Worm (Caenorhabditis elegans) whole organism, L4 larva: ENCODE results near the gene Y17G9B.5.

Experiments used
- D1046.2 ChIP-seq: fragments of 200-800 bp; sonication (Bioruptor generic); IDR thresholded peaks from 2 replicates; pipeline ENCODE4 v1.3.6; 2022; ENCODE audit warnings: missing genetic modification characterization, missing compliant biosample characterization
- F10B5.3 ChIP-seq: sonication (generic microtip); optimal IDR thresholded peaks from 2 replicates; lab custom pipeline; 2016; ENCODE audit warnings: mild to moderate bottlenecking, missing genetic modification characterization, missing compliant biosample characterization
- F37D6.2 ChIP-seq: sonication (generic microtip); optimal IDR thresholded peaks from 2 replicates; lab custom pipeline; 2016; ENCODE audit warnings: mild to moderate bottlenecking, missing genetic modification characterization, missing compliant biosample characterization
- Y105C5A.15 ChIP-seq: fragments of 200-800 bp; sonication (Bioruptor generic); IDR thresholded peaks from 2 replicates; pipeline ENCODE4 v1.3.6; 2022; ENCODE audit warnings: missing genetic modification characterization, missing compliant biosample characterization
- Y75B8A.6 ChIP-seq: fragments of 200-800 bp; sonication (Bioruptor generic); IDR thresholded peaks from 2 replicates; pipeline ENCODE4 v1.3.6; 2022; ENCODE audit warnings: missing genetic modification reagents, missing genetic modification characterization, missing compliant biosample characterization
- aly-2 ChIP-seq: sonication (generic microtip); optimal IDR thresholded peaks from 2 replicates; lab custom pipeline; 2018; ENCODE audit warnings: missing biosample characterization, missing genetic modification characterization
- ctbp-1 ChIP-seq: fragments of 200-800 bp; sonication (Bioruptor generic); IDR thresholded peaks from 2 replicates; pipeline ENCODE4 v1.3.6; 2022; ENCODE audit warnings: missing genetic modification reagents, missing genetic modification characterization, missing compliant biosample characterization
- daf-16 ChIP-seq, 3 experiments: sonication (generic microtip); optimal IDR thresholded peaks; 2 replicates each; lab custom pipeline; 2016 to 2017; ENCODE audit warnings: missing genetic modification characterization in 3 of 3, missing genetic modification reagents in 3 of 3, mild to moderate bottlenecking in 2 of 3, missing compliant biosample characterization in 2 of 3, missing biosample characterization in 1 of 3, moderate library complexity in 1 of 3
- dmd-6 ChIP-seq: fragments of 200-800 bp; sonication (Bioruptor generic); IDR thresholded peaks from 2 replicates; pipeline ENCODE4 v1.3.6; 2022; ENCODE audit warnings: missing genetic modification reagents, missing genetic modification characterization, missing compliant biosample characterization
- dmd-8 ChIP-seq: fragments of 200-800 bp; sonication (Bioruptor generic); IDR thresholded peaks from 2 replicates; pipeline ENCODE4 v1.3.6; 2022; ENCODE audit warnings: missing genetic modification characterization, missing compliant biosample characterization
- dmd-9 ChIP-seq: fragments of 200-800 bp; sonication (Bioruptor generic); IDR thresholded peaks from 2 replicates; pipeline ENCODE4 v1.3.6; 2022; ENCODE audit warnings: missing genetic modification reagents, missing genetic modification characterization, missing compliant biosample characterization
- duxl-1 ChIP-seq: sonication (generic microtip); optimal IDR thresholded peaks from 2 replicates; lab custom pipeline; 2016; ENCODE audit warnings: mild to moderate bottlenecking, missing genetic modification characterization, moderate library complexity, missing compliant biosample characterization; ENCODE audit not compliant: poor library complexity
- gei-8 ChIP-seq: fragments of 200-800 bp; sonication (Bioruptor generic); optimal IDR thresholded peaks from 2 replicates; lab custom pipeline; 2018; ENCODE audit warnings: mild to moderate bottlenecking, missing genetic modification characterization, missing compliant biosample characterization
- hif-1 ChIP-seq, 2 experiments: sonication (generic microtip); optimal IDR thresholded peaks; 2 replicates each; lab custom pipeline; 2016 to 2017; ENCODE audit warnings: missing compliant biosample characterization in 2 of 2, missing genetic modification characterization in 2 of 2, missing genetic modification reagents in 2 of 2, missing genotype in 2 of 2, mild to moderate bottlenecking in 1 of 2
- hlh-11 ChIP-seq: fragments of 200-800 bp; sonication (Bioruptor generic); optimal IDR thresholded peaks from 2 replicates; lab custom pipeline; 2018; ENCODE audit warnings: mild to moderate bottlenecking, missing genetic modification characterization, missing compliant biosample characterization
- hlh-30 ChIP-seq: sonication (generic microtip); optimal IDR thresholded peaks from 2 replicates; lab custom pipeline; 2017; ENCODE audit warnings: antibody characterized with exemption, mild to moderate bottlenecking, missing genetic modification characterization, missing compliant biosample characterization; ENCODE audit not compliant: insufficient read depth
- hmg-1.1 ChIP-seq: fragments of 200-800 bp; sonication (Bioruptor generic); IDR thresholded peaks from 2 replicates; pipeline ENCODE4 v1.3.6; 2022; ENCODE audit warnings: missing genetic modification reagents, missing genetic modification characterization, missing compliant biosample characterization
- jun-1 ChIP-seq: fragments of 150-350 bp; optimal IDR thresholded peaks from 2 replicates; lab custom pipeline; 2014; ENCODE audit warnings: missing biosample characterization, missing genetic modification reagents, missing genetic modification characterization
- lin-13 ChIP-seq: fragments of 150-350 bp; optimal IDR thresholded peaks from 2 replicates; lab custom pipeline; 2014; ENCODE audit warnings: missing biosample characterization, missing genetic modification reagents, missing genetic modification characterization
- lin-15B ChIP-seq: fragments of 150-350 bp; sonication (generic microtip); optimal IDR thresholded peaks from 3 replicates; lab custom pipeline; 2014; ENCODE audit warnings: missing biosample characterization, missing genetic modification characterization
- lsy-2 ChIP-seq, 2 experiments: fragments of 150-350 bp in 1 of 2; sonication (generic microtip) in 1 of 2; optimal IDR thresholded peaks; 2 replicates each; lab custom pipeline; 2014 to 2017; ENCODE audit warnings: missing biosample characterization in 2 of 2, missing genetic modification characterization in 2 of 2
- mes-2 ChIP-seq: sonication (generic microtip); optimal IDR thresholded peaks from 2 replicates; lab custom pipeline; 2016; ENCODE audit warnings: missing genotype, mild to moderate bottlenecking, missing genetic modification characterization, missing compliant biosample characterization; ENCODE audit not compliant: poor library complexity, severe bottlenecking
- mxl-3 ChIP-seq: fragments of 200-800 bp; sonication (Bioruptor generic); optimal IDR thresholded peaks from 2 replicates; lab custom pipeline; 2018; ENCODE audit warnings: mild to moderate bottlenecking, missing genetic modification characterization, missing compliant biosample characterization
- nhr-10 ChIP-seq: fragments of 150-350 bp; optimal IDR thresholded peaks from 2 replicates; lab custom pipeline; 2014; ENCODE audit warnings: missing biosample characterization, missing genetic modification characterization
- nhr-11 ChIP-seq: fragments of 150-350 bp; optimal IDR thresholded peaks from 2 replicates; lab custom pipeline; 2014; ENCODE audit warnings: missing biosample characterization, missing genetic modification characterization
- nhr-111 ChIP-seq: fragments of 200-800 bp; sonication (Bioruptor generic); optimal IDR thresholded peaks from 2 replicates; lab custom pipeline; 2018; ENCODE audit warnings: mild to moderate bottlenecking, missing genetic modification characterization, missing compliant biosample characterization
- nhr-25 ChIP-seq: sonication (generic microtip); optimal IDR thresholded peaks from 2 replicates; lab custom pipeline; 2017; ENCODE audit warnings: missing genetic modification characterization, mild to moderate bottlenecking, missing compliant biosample characterization, antibody characterized with exemption, moderate library complexity, borderline replicate concordance; ENCODE audit not compliant: insufficient read depth
- nhr-42 ChIP-seq: fragments of 200-800 bp; sonication (Bioruptor generic); IDR thresholded peaks from 2 replicates; pipeline ENCODE4 v1.3.6; 2022; ENCODE audit warnings: missing genetic modification characterization, missing compliant biosample characterization
- nhr-48 ChIP-seq: sonication (generic microtip); optimal IDR thresholded peaks from 2 replicates; lab custom pipeline; 2016; ENCODE audit warnings: mild to moderate bottlenecking, missing genetic modification characterization, missing compliant biosample characterization
- pha-4 ChIP-seq, 2 experiments: fragments of 150-350 bp in 1 of 2; fragments of 200-800 bp in 1 of 2; sonication (Bioruptor generic) in 1 of 2; IDR thresholded peaks in 1 of 2; optimal IDR thresholded peaks in 1 of 2; 2 replicates each; pipeline versions ENCODE4 v1.3.6 to Lab custom; 2014 to 2022; ENCODE audit warnings: missing genetic modification characterization in 2 of 2, missing genetic modification reagents in 2 of 2, missing biosample characterization in 1 of 2, missing compliant biosample characterization in 1 of 2
- php-3 ChIP-seq: fragments of 200-800 bp; sonication (Bioruptor generic); IDR thresholded peaks from 2 replicates; pipeline ENCODE4 v1.3.6; 2022; ENCODE audit warnings: missing genetic modification reagents, missing genetic modification characterization, missing compliant biosample characterization
- rbr-2 ChIP-seq: sonication (generic microtip); optimal IDR thresholded peaks from 2 replicates; lab custom pipeline; 2016; ENCODE audit warnings: missing genotype, missing genetic modification characterization, missing compliant biosample characterization
- tag-97 ChIP-seq: fragments of 200-800 bp; sonication (Bioruptor generic); IDR thresholded peaks from 2 replicates; pipeline ENCODE4 v1.3.6; 2022; ENCODE audit warnings: missing genetic modification characterization, missing compliant biosample characterization
- tra-1 ChIP-seq: fragments of 200-800 bp; sonication (Bioruptor generic); IDR thresholded peaks from 2 replicates; pipeline ENCODE4 v1.3.6; 2022; ENCODE audit warnings: missing genetic modification reagents, missing genetic modification characterization, missing compliant biosample characterization
- vab-7 ChIP-seq: fragments of 200-800 bp; sonication (Bioruptor generic); IDR thresholded peaks from 2 replicates; pipeline ENCODE4 v1.3.6; 2022; ENCODE audit warnings: missing genetic modification reagents, missing genetic modification characterization, missing compliant biosample characterization
- ztf-11 ChIP-seq: fragments of 150-350 bp; optimal IDR thresholded peaks from 2 replicates; lab custom pipeline; 2014; ENCODE audit warnings: missing biosample characterization, missing genetic modification characterization
- ztf-7 ChIP-seq: fragments of 150-350 bp; optimal IDR thresholded peaks from 2 replicates; lab custom pipeline; 2014; ENCODE audit warnings: missing biosample characterization, missing genetic modification characterization

The Y17G9B.5 gene

DNA sequence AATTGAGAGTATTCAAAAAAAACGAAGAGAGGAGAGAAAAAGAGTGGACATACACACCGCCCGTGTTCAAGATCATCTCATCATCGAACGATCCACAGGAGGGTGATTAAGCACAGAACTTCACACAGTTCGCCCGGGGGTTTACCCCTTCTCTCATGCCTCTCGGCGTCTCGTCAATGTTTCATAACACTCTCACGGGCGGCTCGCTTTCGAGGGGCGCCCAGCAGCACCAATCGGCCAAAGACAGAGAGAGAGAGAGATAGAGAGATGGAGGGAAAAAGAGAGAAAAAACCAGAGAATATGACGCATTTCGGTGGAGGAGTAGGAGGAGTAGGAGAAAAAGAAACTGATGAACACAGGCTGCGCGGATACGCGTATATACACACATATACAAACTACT, 44.9 kb upstream of the Y17G9B.5 start (continued):
- TF ChIP-seq F37D6.2 (tag; lab: Kevin White, UChicago) (peak; percentile 35), dmd-8 (GFP tag; lab: Robert Waterston, UW) (no peak), ctbp-1 (GFP tag; lab: Robert Waterston, UW) (peak; percentile 62; the same call in 1 of the 2 replicates), nhr-111 (GFP tag; lab: Kevin White, UChicago) (no peak), dmd-6 (GFP tag; lab: Robert Waterston, UW) (peak; percentile 70; the same call in 1 of the 2 replicates), nhr-10 (tag; lab: Kevin White, UChicago) (no peak), nhr-25 (tag; lab: Kevin White, UChicago) (peak; percentile 42), hlh-11 (peak; percentile 90), ztf-11 (no peak), pha-4 (GFP tag; IDR thresholded peaks at IDR 0.05; lab: Robert Waterston, UW) (0 out of 2 replicates have a peak, but pooled peaks have one; percentile 15), pha-4 (tag; optimal IDR thresholded peaks at IDR 0.05; lab: Kevin White, UChicago) (no peak), hmg-1.1 (GFP tag; lab: Robert Waterston, UW) (peak; percentile 82), F10B5.3 (no peak), hif-1 (tag; optimal IDR thresholded peaks at IDR 0.05; lab: Kevin White, UChicago) (peak in 1 of 2 experiments; percentile 42), php-3 (GFP tag; lab: Robert Waterston, UW) (no peak), nhr-48 (tag; lab: Kevin White, UChicago) (peak; percentile 30), tra-1 (GFP tag; lab: Robert Waterston, UW) (no peak), Y105C5A.15 (no peak), ztf-7 (tag; lab: Kevin White, UChicago) (no peak), nhr-42 (0 out of 2 replicates have a peak, but pooled peaks have one; percentile 48), mes-2 (tag; lab: Kevin White, UChicago) (peak; percentile 77), hlh-30 (tag; lab: Kevin White, UChicago) (peak; percentile 48), tag-97 (no peak), rbr-2 (tag; lab: Kevin White, UChicago) (peak; percentile 56), nhr-11 (peak; percentile 62), aly-2 (no peak), gei-8 (GFP tag; lab: Kevin White, UChicago) (no peak), vab-7 (GFP tag; lab: Robert Waterston, UW) (no peak), Y75B8A.6 (GFP tag; lab: Robert Waterston, UW) (no peak), mxl-3 (GFP tag; lab: Kevin White, UChicago) (peak; percentile 90), daf-16 (GFP tag; optimal IDR thresholded peaks at IDR 0.05; lab: Kevin White, UChicago) (no peak), daf-16 (tag; optimal IDR thresholded peaks at IDR 0.05; lab: Kevin White, UChicago) (peak; percentile 42)

DNA sequence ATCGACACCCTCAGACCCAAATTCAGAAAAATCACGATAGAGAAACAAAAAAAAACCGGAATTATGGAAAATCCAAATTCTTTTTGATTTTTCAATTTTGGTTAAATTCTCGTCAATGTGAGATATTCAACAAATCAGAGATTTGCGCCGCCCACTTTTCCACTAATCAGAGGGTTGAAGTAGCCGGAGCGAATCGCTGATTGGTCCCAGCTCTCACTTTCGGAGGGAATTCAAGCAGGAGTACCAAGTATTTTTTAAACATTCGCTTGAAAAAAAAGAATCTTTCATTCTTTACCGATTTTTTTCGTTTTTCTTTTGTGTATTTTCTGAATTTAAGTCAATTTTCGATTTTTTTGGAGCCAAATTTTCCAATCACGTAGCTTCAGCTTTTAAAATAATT, 44.1 kb upstream of the Y17G9B.5 start:
- TF ChIP-seq D1046.2 (no peak), jun-1 (tag; lab: Kevin White, UChicago) (no peak), duxl-1 (tag; lab: Kevin White, UChicago) (no peak), lin-15B (tag; lab: Kevin White, UChicago) (no peak), lsy-2 (tag; optimal IDR thresholded peaks at IDR 0.05; lab: Kevin White, UChicago) (no peak), dmd-9 (GFP tag; lab: Robert Waterston, UW) (no peak), lin-13 (GFP tag; lab: Kevin White, UChicago) (no peak), tra-1 (GFP tag; lab: Robert Waterston, UW) (no peak), pha-4 (GFP tag; IDR thresholded peaks at IDR 0.05; lab: Robert Waterston, UW) (no peak), pha-4 (tag; optimal IDR thresholded peaks at IDR 0.05; lab: Kevin White, UChicago) (no peak)
